Worm (Caenorhabditis elegans) whole organism, L3 larva: ENCODE measurements around the gene srw-59.

ENCODE experiments used
- ama-1 ChIP-seq: fragments of 150-350 bp; optimal IDR thresholded peaks from 2 replicates; lab custom pipeline; 2018
- ceh-16 ChIP-seq: sonication (generic microtip); optimal IDR thresholded peaks from 2 replicates; lab custom pipeline; 2017; ENCODE audit warnings: missing biosample characterization, missing genetic modification characterization
- ceh-9 ChIP-seq: sonication (generic microtip); optimal IDR thresholded peaks from 2 replicates; lab custom pipeline; 2018; ENCODE audit warnings: missing biosample characterization, missing genetic modification characterization
- hmg-11 ChIP-seq: sonication (generic microtip); optimal IDR thresholded peaks from 2 replicates; lab custom pipeline; 2016; ENCODE audit warnings: missing genetic modification characterization, missing compliant biosample characterization
- nhr-11 ChIP-seq: fragments of 150-350 bp; optimal IDR thresholded peaks from 2 replicates; lab custom pipeline; 2014; ENCODE audit warnings: missing biosample characterization, missing genetic modification characterization
- nhr-28 ChIP-seq: fragments of 150-350 bp; optimal IDR thresholded peaks from 2 replicates; lab custom pipeline; 2014; ENCODE audit warnings: missing biosample characterization, missing genetic modification characterization
- nhr-67 ChIP-seq: fragments of 150-350 bp; optimal IDR thresholded peaks from 2 replicates; lab custom pipeline; 2014; ENCODE audit warnings: missing biosample characterization, missing genetic modification characterization
- unc-39 ChIP-seq: sonication (generic microtip); optimal IDR thresholded peaks from 4 replicates; lab custom pipeline; 2017; ENCODE audit warnings: missing biosample characterization, missing genetic modification characterization
- zag-1 ChIP-seq: fragments of 150-350 bp; optimal IDR thresholded peaks from 2 replicates; lab custom pipeline; 2014; ENCODE audit warnings: missing biosample characterization, missing genetic modification characterization

DNA sequence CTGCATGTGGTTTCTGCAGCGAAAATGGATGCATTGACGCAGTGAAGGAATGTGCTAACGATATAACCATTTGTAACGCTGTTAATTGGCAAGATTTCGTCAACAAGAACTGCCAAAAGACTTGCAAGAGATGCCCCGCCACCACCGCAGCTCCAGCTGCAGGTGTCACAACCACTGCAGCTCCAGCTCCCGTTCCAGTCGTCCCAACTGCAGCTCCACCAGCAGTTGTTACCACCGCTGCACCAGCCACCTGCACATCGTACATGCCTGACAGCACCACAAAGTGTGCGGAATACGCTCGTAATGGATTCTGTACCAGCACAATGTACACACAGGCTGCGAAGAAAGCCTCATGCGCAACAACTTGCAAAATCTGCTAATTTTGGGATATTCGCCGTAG is 38.1 kb downstream of the srw-59 start:
- TF ChIP-seq hmg-11 (tag; lab: Kevin White, UChicago), result no peak
- TF ChIP-seq unc-39 (tag; lab: Kevin White, UChicago), result no peak
- no peak for TF ChIP-seq ceh-9
- TF ChIP-seq ama-1 (lab: Kevin White, UChicago), result no peak
- no peak for TF ChIP-seq ceh-16
- TF ChIP-seq zag-1 (tag; lab: Kevin White, UChicago), result no peak
- TF ChIP-seq nhr-11 (tag; lab: Kevin White, UChicago), result no peak
- TF ChIP-seq nhr-28 (tag; lab: Kevin White, UChicago), result no peak
- no peak for TF ChIP-seq nhr-67 (tag; lab: Kevin White, UChicago)
